Fruit fly (Drosophila melanogaster): ENCODE measurements around the gene Gr9a.

dm6 chrX:10089188-10089587 lies 27.8 kb downstream of the Gr9a start:
- TF ChIP-seq insv (optimal IDR thresholded peaks at IDR 0.05) (no peak), psq (optimal IDR thresholded peaks at IDR 0.05) (no peak), h (optimal IDR thresholded peaks at IDR 0.05) (no peak), Sin3A (optimal IDR thresholded peaks at IDR 0.05) (no peak), Myc (optimal IDR thresholded peaks at IDR 0.05) (no peak), ttk (optimal IDR thresholded peaks at IDR 0.05) (no peak)

Data from Kc167 (cell line).